Fruit fly (Drosophila melanogaster) whole organism, embryonic: ENCODE data around the gene ocn.
A peak's percentile ranks its signal among the peaks of the same experiment; 100 is the strongest.

Experiments used
- Adf1 ChIP-seq: fragments of 200-800 bp; sonication (Bioruptor generic); IDR thresholded peaks from 2 replicates; pipeline ENCODE4 v1.3.6; 2022; ENCODE audit warnings: missing biosample characterization, missing genetic modification characterization
- Awh ChIP-seq: fragments of 200-800 bp; sonication (Bioruptor generic); IDR thresholded peaks from 2 replicates; pipeline ENCODE4, ENCODE4 v1.3.6; 2022; ENCODE audit warnings: missing biosample characterization, missing genetic modification characterization
- B-H2 ChIP-seq: fragments of 200-800 bp; sonication (Bioruptor generic); optimal IDR thresholded peaks from 2 replicates; lab custom pipeline; 2018; ENCODE audit warnings: missing biosample characterization, mild to moderate bottlenecking, missing genetic modification characterization
- Bgb ChIP-seq: fragments of 200-800 bp; sonication (Bioruptor generic); IDR thresholded peaks from 2 replicates; pipeline ENCODE4 v1.3.6; 2022; ENCODE audit warnings: missing biosample characterization, missing genetic modification characterization; ENCODE audit not compliant: partially characterized antibody
- C15 ChIP-seq: fragments of 200-800 bp; sonication (Bioruptor generic); IDR thresholded peaks from 3 replicates; pipeline ENCODE4 v1.3.6; 2022; ENCODE audit warnings: missing biosample characterization, missing genetic modification characterization
- CG11247 ChIP-seq: fragments of 200-800 bp; sonication (Bioruptor generic); IDR thresholded peaks from 2 replicates; pipeline ENCODE4 v1.3.6; 2022; ENCODE audit warnings: missing biosample characterization, missing genetic modification characterization
- CG11398 ChIP-seq: fragments of 200-800 bp; sonication (Bioruptor generic); optimal IDR thresholded peaks from 2 replicates; lab custom pipeline; 2016; ENCODE audit warnings: missing biosample characterization, missing genetic modification characterization
- CG14710 ChIP-seq: fragments of 200-800 bp; sonication (Bioruptor generic); optimal IDR thresholded peaks from 3 replicates; lab custom pipeline; 2019; ENCODE audit warnings: missing biosample characterization, mild to moderate bottlenecking, missing genetic modification characterization, moderate library complexity
- CG14860 ChIP-seq: fragments of 200-800 bp; sonication (Bioruptor generic); IDR thresholded peaks from 3 replicates; pipeline ENCODE4 v1.3.6; 2022; ENCODE audit warnings: missing biosample characterization, missing genetic modification characterization; ENCODE audit not compliant: partially characterized antibody
- CG17829 ChIP-seq: fragments of 200-800 bp; optimal IDR thresholded peaks from 2 replicates; lab custom pipeline; 2019; ENCODE audit warnings: missing biosample characterization, mild to moderate bottlenecking, missing genetic modification characterization, moderate library complexity
- CG1832 ChIP-seq: fragments of 200-800 bp; sonication (Bioruptor generic); optimal IDR thresholded peaks from 2 replicates; lab custom pipeline; 2017; ENCODE audit warnings: missing biosample characterization, mild to moderate bottlenecking, missing genetic modification characterization, inconsistent platforms
- CG31224 ChIP-seq: fragments of 200-800 bp; sonication (Bioruptor generic); IDR thresholded peaks from 2 replicates; pipeline ENCODE4 v1.3.6; 2022; ENCODE audit warnings: missing biosample characterization, missing genetic modification characterization
- CG3995 ChIP-seq: fragments of 200-800 bp; sonication (Bioruptor generic); optimal IDR thresholded peaks from 3 replicates; lab custom pipeline; 2016; ENCODE audit warnings: missing biosample characterization, missing genetic modification characterization
- CG4424 ChIP-seq: fragments of 200-800 bp; sonication (Bioruptor generic); optimal IDR thresholded peaks from 3 replicates; lab custom pipeline; 2016; ENCODE audit warnings: missing biosample characterization, missing genetic modification characterization
- CG6272 ChIP-seq: fragments of 200-800 bp; sonication (Bioruptor generic); IDR thresholded peaks from 2 replicates; pipeline ENCODE4 v1.3.6; 2022; ENCODE audit warnings: missing biosample characterization, missing genetic modification characterization
- CG6791 ChIP-seq: fragments of 200-800 bp; sonication (Bioruptor generic); IDR thresholded peaks from 3 replicates; pipeline ENCODE4 v1.3.6; 2022; ENCODE audit warnings: missing biosample characterization, missing genetic modification characterization; ENCODE audit not compliant: partially characterized antibody
- CG9437 ChIP-seq: fragments of 200-800 bp; sonication (Bioruptor generic); optimal IDR thresholded peaks from 2 replicates; lab custom pipeline; 2018; ENCODE audit warnings: missing biosample characterization, mild to moderate bottlenecking, missing genetic modification characterization
- CG9727 ChIP-seq: fragments of 200-800 bp; sonication (Bioruptor generic); optimal IDR thresholded peaks from 3 replicates; lab custom pipeline; 2017; ENCODE audit warnings: missing biosample characterization, mild to moderate bottlenecking, missing genetic modification characterization
- Chrac-16 ChIP-seq: fragments of 200-800 bp; sonication (Bioruptor generic); optimal IDR thresholded peaks from 3 replicates; lab custom pipeline; 2016; ENCODE audit warnings: missing biosample characterization, missing genetic modification characterization
- Dip3 ChIP-seq: fragments of 200-800 bp; sonication (Bioruptor generic); optimal IDR thresholded peaks from 3 replicates; lab custom pipeline; 2016; ENCODE audit warnings: missing biosample characterization, missing genetic modification characterization
- Doc3 ChIP-seq: fragments of 200-800 bp; sonication (Bioruptor generic); IDR thresholded peaks from 3 replicates; pipeline ENCODE4 v1.3.6; 2022; ENCODE audit warnings: missing biosample characterization, missing genetic modification characterization; ENCODE audit not compliant: partially characterized antibody
- Fer3 ChIP-seq: fragments of 200-800 bp; sonication (Bioruptor generic); optimal IDR thresholded peaks from 2 replicates; lab custom pipeline; 2018; ENCODE audit warnings: missing biosample characterization, mild to moderate bottlenecking, missing genetic modification characterization, moderate library complexity
- HHEX ChIP-seq: fragments of 200-800 bp; sonication (Bioruptor generic); optimal IDR thresholded peaks from 3 replicates; lab custom pipeline; 2017; ENCODE audit warnings: missing biosample characterization, mild to moderate bottlenecking, missing genetic modification characterization, missing genetic modification reagents
- Hmr ChIP-seq: fragments of 200-800 bp; sonication (Bioruptor generic); optimal IDR thresholded peaks from 3 replicates; lab custom pipeline; 2017; ENCODE audit warnings: mild to moderate bottlenecking, missing biosample characterization, missing genetic modification reagents, missing genetic modification characterization
- Hsf ChIP-seq: fragments of 200-800 bp; sonication (Bioruptor generic); optimal IDR thresholded peaks from 3 replicates; lab custom pipeline; 2016; ENCODE audit warnings: missing biosample characterization, missing genetic modification characterization
- MESR4 ChIP-seq: fragments of 200-800 bp; sonication (Bioruptor generic); optimal IDR thresholded peaks from 2 replicates; lab custom pipeline; 2018; ENCODE audit warnings: missing biosample characterization, mild to moderate bottlenecking, missing genetic modification characterization, moderate library complexity
- Mad ChIP-seq: fragments of 200-800 bp; sonication (Bioruptor generic); optimal IDR thresholded peaks from 2 replicates; lab custom pipeline; 2016; ENCODE audit warnings: missing biosample characterization, missing genetic modification characterization
- Optix ChIP-seq: fragments of 200-800 bp; sonication (Bioruptor generic); IDR thresholded peaks from 3 replicates; pipeline ENCODE4 v1.3.6; 2022; ENCODE audit warnings: missing biosample characterization, missing genetic modification characterization
- Rfx ChIP-seq: fragments of 200-800 bp; sonication (Bioruptor generic); IDR thresholded peaks from 2 replicates; pipeline ENCODE4 v1.3.6; 2022; ENCODE audit warnings: missing biosample characterization, missing genetic modification characterization
- Sox100B ChIP-seq: fragments of 200-800 bp; sonication (Bioruptor generic); optimal IDR thresholded peaks from 3 replicates; lab custom pipeline; 2018; ENCODE audit warnings: missing biosample characterization, mild to moderate bottlenecking, missing genetic modification characterization
- Spps ChIP-seq: fragments of 200-800 bp; sonication (Bioruptor generic); optimal IDR thresholded peaks from 2 replicates; lab custom pipeline; 2018; ENCODE audit warnings: missing biosample characterization, mild to moderate bottlenecking, missing genetic modification characterization
- bigmax ChIP-seq: fragments of 200-800 bp; sonication (Bioruptor generic); optimal IDR thresholded peaks from 2 replicates; lab custom pipeline; 2018; ENCODE audit warnings: missing biosample characterization, mild to moderate bottlenecking, missing genetic modification characterization
- crol ChIP-seq: fragments of 200-800 bp; sonication (Bioruptor generic); IDR thresholded peaks from 2 replicates; pipeline ENCODE4 v1.3.6; 2022; ENCODE audit warnings: missing biosample characterization, missing genetic modification characterization
- en ChIP-seq: fragments of 200-800 bp; sonication (Bioruptor generic); optimal IDR thresholded peaks from 2 replicates; lab custom pipeline; 2016; ENCODE audit warnings: missing biosample characterization, missing genetic modification characterization
- eve ChIP-seq, 2 experiments: fragments of >200 bp; optimal IDR thresholded peaks; 2 replicates each; lab custom pipeline; 2017; ENCODE audit warnings: missing biosample characterization in 2 of 2, missing genetic modification characterization in 2 of 2
- fd96Cb ChIP-seq: fragments of 200-800 bp; sonication (Bioruptor generic); optimal IDR thresholded peaks from 2 replicates; lab custom pipeline; 2018; ENCODE audit warnings: missing biosample characterization, mild to moderate bottlenecking, missing genetic modification characterization, moderate library complexity
- gsb ChIP-seq: fragments of 200-800 bp; sonication (Bioruptor generic); IDR thresholded peaks from 2 replicates; pipeline ENCODE4 v1.3.6; 2022; ENCODE audit warnings: missing biosample characterization, missing genetic modification characterization
- hb ChIP-seq: fragments of 200-800 bp; sonication (Bioruptor generic); IDR thresholded peaks from 3 replicates; pipeline ENCODE4 v1.3.6; 2022; ENCODE audit warnings: missing biosample characterization, missing genetic modification characterization; ENCODE audit not compliant: partially characterized antibody
- her ChIP-seq: fragments of 200-800 bp; sonication (Bioruptor generic); optimal IDR thresholded peaks from 2 replicates; lab custom pipeline; 2016; ENCODE audit warnings: missing biosample characterization, missing genetic modification characterization
- klu ChIP-seq: fragments of 200-800 bp; sonication (Bioruptor generic); IDR thresholded peaks from 2 replicates; pipeline ENCODE4 v1.3.6; 2022; ENCODE audit warnings: missing biosample characterization, missing genetic modification characterization
- kni ChIP-seq: fragments of 200-800 bp; sonication (Bioruptor generic); optimal IDR thresholded peaks from 3 replicates; lab custom pipeline; 2017; ENCODE audit warnings: mild to moderate bottlenecking, missing biosample characterization, missing genetic modification reagents, missing genetic modification characterization
- pb ChIP-seq: fragments of 200-800 bp; sonication (Bioruptor generic); optimal IDR thresholded peaks from 3 replicates; lab custom pipeline; 2016; ENCODE audit warnings: missing biosample characterization, missing genetic modification characterization
- phol ChIP-seq: fragments of 200-800 bp; sonication (Bioruptor generic); optimal IDR thresholded peaks from 3 replicates; lab custom pipeline; 2018; ENCODE audit warnings: missing biosample characterization, mild to moderate bottlenecking, missing genetic modification characterization, moderate library complexity
- pita ChIP-seq: fragments of 200-800 bp; sonication (Bioruptor generic); optimal IDR thresholded peaks from 2 replicates; lab custom pipeline; 2017; ENCODE audit warnings: missing biosample characterization, mild to moderate bottlenecking, missing genetic modification characterization
- ro ChIP-seq: fragments of 200-800 bp; sonication (Bioruptor generic); IDR thresholded peaks from 2 replicates; pipeline ENCODE4 v1.3.6; 2022; ENCODE audit warnings: missing biosample characterization, missing genetic modification characterization
- row ChIP-seq: fragments of 200-800 bp; sonication (Bioruptor generic); IDR thresholded peaks from 3 replicates; pipeline ENCODE4 v1.3.6; 2022; ENCODE audit warnings: missing biosample characterization, missing genetic modification characterization
- schlank ChIP-seq: fragments of 200-800 bp; sonication (Bioruptor generic); optimal IDR thresholded peaks from 2 replicates; lab custom pipeline; 2018; ENCODE audit warnings: missing biosample characterization, mild to moderate bottlenecking, missing genetic modification characterization
- shn ChIP-seq: fragments of 200-800 bp; sonication (Bioruptor generic); optimal IDR thresholded peaks from 3 replicates; lab custom pipeline; 2016; ENCODE audit warnings: missing biosample characterization, missing genetic modification characterization
- stc ChIP-seq: fragments of 200-800 bp; sonication (Bioruptor generic); IDR thresholded peaks from 2 replicates; pipeline ENCODE4 v1.3.6; 2022; ENCODE audit warnings: missing biosample characterization, missing genetic modification characterization
- tgo ChIP-seq: fragments of 200-800 bp; sonication (Bioruptor generic); IDR thresholded peaks from 3 replicates; pipeline ENCODE4 v1.3.6; 2022; ENCODE audit warnings: missing biosample characterization, missing genetic modification characterization
- tll ChIP-seq, 2 experiments: fragments of 200-800 bp in 1 of 2; fragments of >200 bp in 1 of 2; sonication (Bioruptor generic) in 1 of 2; optimal IDR thresholded peaks; 2 replicates each; lab custom pipeline; 2017 to 2019; ENCODE audit warnings: missing biosample characterization in 2 of 2, missing genetic modification characterization in 2 of 2, mild to moderate bottlenecking in 1 of 2, moderate library complexity in 1 of 2
- ttk ChIP-seq: fragments of 200-800 bp; sonication (Bioruptor generic); IDR thresholded peaks from 2 replicates; pipeline ENCODE4 v2.1.2; 2022; ENCODE audit warnings: missing biosample characterization, missing genetic modification characterization
- zf30C ChIP-seq: fragments of 200-800 bp; sonication (Bioruptor generic); optimal IDR thresholded peaks from 3 replicates; lab custom pipeline; 2018; ENCODE audit warnings: missing biosample characterization, mild to moderate bottlenecking, missing genetic modification characterization

The ocn gene

dm6 chr3R:30076088-30076487 is 38.6 kb upstream of the ocn start (continued):
- no peak for TF ChIP-seq shn
- no peak for TF ChIP-seq Awh
- TF ChIP-seq hb: peak; percentile 51; the same call in 1 of the 3 replicates
- 0 out of 3 replicates have a peak, but pooled peaks have one; percentile 35 for TF ChIP-seq CG14860 (GFP tag; lab: Robert Waterston, UW)
- no peak for TF ChIP-seq gsb (GFP tag; lab: Robert Waterston, UW)
- peak; percentile 5 for TF ChIP-seq CG14710 (tag; lab: Kevin White, UChicago)
- no peak for TF ChIP-seq HHEX (GFP tag; lab: Kevin White, UChicago)
- no peak for TF ChIP-seq pb (GFP tag; lab: Kevin White, UChicago)
- no peak for TF ChIP-seq CG11398 (GFP tag; lab: Kevin White, UChicago)
- no peak for TF ChIP-seq CG11247 (GFP tag; lab: Robert Waterston, UW)
- TF ChIP-seq en: no peak
- no peak for TF ChIP-seq klu (GFP tag; lab: Robert Waterston, UW)
- peak; percentile 22 for TF ChIP-seq Hsf (GFP tag; lab: Kevin White, UChicago)
- peak; percentile 6 for TF ChIP-seq CG17829 (tag; lab: Kevin White, UChicago)
- TF ChIP-seq CG9437 (GFP tag; lab: Kevin White, UChicago): no peak
- no peak for TF ChIP-seq Dip3
- TF ChIP-seq Spps: no peak
- no peak for TF ChIP-seq stc (GFP tag; lab: Robert Waterston, UW)
- TF ChIP-seq tgo (GFP tag; lab: Robert Waterston, UW): no peak
- no peak for TF ChIP-seq B-H2 (GFP tag; lab: Kevin White, UChicago)
- TF ChIP-seq CG1832 (GFP tag; lab: Kevin White, UChicago): no peak
- no peak for TF ChIP-seq CG6272 (GFP tag; lab: Robert Waterston, UW)
- TF ChIP-seq Bgb (GFP tag; lab: Robert Waterston, UW): no peak
- no peak for TF ChIP-seq Fer3
- no peak for TF ChIP-seq pita
- TF ChIP-seq CG9727 (GFP tag; lab: Kevin White, UChicago): peak; percentile 1
- TF ChIP-seq Chrac-16 (GFP tag; lab: Kevin White, UChicago): no peak
- TF ChIP-seq zf30C (GFP tag; lab: Kevin White, UChicago): no peak
- TF ChIP-seq CG31224 (GFP tag; lab: Robert Waterston, UW): no peak
- no peak for TF ChIP-seq CG3995 (GFP tag; lab: Kevin White, UChicago)
- no peak for TF ChIP-seq kni (GFP tag; lab: Kevin White, UChicago)
- no peak for TF ChIP-seq C15
- no peak for TF ChIP-seq Rfx
- TF ChIP-seq ro (GFP tag; lab: Robert Waterston, UW): no peak
- no peak for TF ChIP-seq crol (GFP tag; lab: Robert Waterston, UW)
- no peak for TF ChIP-seq MESR4
- no peak for TF ChIP-seq Mad (GFP tag; lab: Kevin White, UChicago)
- TF ChIP-seq, all 482 proteins: peak for 55

DNA sequence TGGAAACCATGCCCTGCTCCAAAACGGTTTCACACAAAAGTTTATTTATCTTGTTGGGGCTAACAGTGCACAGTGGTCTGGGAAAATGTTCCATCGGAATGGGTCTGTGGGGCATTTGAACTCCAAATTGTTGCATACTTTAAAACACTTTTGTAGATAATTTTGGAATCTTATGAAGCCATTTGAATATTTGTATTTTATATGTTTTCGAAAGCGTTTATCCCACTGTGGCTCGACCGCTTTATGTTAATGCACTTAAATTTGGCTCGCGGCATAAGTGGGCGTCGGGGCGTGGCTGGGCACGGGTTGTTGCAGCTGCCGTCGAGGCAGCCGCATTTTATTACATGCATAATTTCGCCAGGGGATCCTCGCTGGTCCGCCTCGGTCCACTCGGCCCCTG is 34.3 kb upstream of the ocn start:
- 0 out of 3 replicates have a peak, but pooled peaks have one; percentile 7 for TF ChIP-seq row (GFP tag; lab: Robert Waterston, UW)
- no peak for TF ChIP-seq Optix (GFP tag; lab: Robert Waterston, UW)
- no peak for TF ChIP-seq phol
- no peak for TF ChIP-seq CG4424 (GFP tag; lab: Kevin White, UChicago)
- no peak for TF ChIP-seq tll (GFP tag; optimal IDR thresholded peaks at IDR 0.05; lab: Kevin White, UChicago)
- TF ChIP-seq CG14860 (GFP tag; lab: Robert Waterston, UW): no peak
- TF ChIP-seq CG6791 (GFP tag; lab: Robert Waterston, UW): no peak
- no peak for TF ChIP-seq bigmax (GFP tag; lab: Kevin White, UChicago)
- TF ChIP-seq her (GFP tag; lab: Kevin White, UChicago): no peak
- TF ChIP-seq schlank (tag; lab: Kevin White, UChicago): no peak
- no peak for TF ChIP-seq Hmr (GFP tag; lab: Kevin White, UChicago)
- no peak for TF ChIP-seq Doc3
- TF ChIP-seq fd96Cb: no peak
- no peak for TF ChIP-seq eve (GFP tag; optimal IDR thresholded peaks at IDR 0.05; lab: Kevin White, UChicago)
- TF ChIP-seq Adf1: no peak
- TF ChIP-seq ttk (GFP tag; lab: Robert Waterston, UW): no peak
- TF ChIP-seq Sox100B: no peak
- TF ChIP-seq crol (GFP tag; lab: Robert Waterston, UW): no peak
